Fruit fly (Drosophila melanogaster) whole organism, embryonic: ENCODE results near the gene vsg.

Experiments
- Awh ChIP-seq: fragments of 200-800 bp; sonication (Bioruptor generic); IDR thresholded peaks from 2 replicates; pipeline ENCODE4, ENCODE4 v1.3.6; 2022; ENCODE audit warnings: missing biosample characterization, missing genetic modification characterization
- Bdp1 ChIP-seq: fragments of 200-800 bp; sonication (Bioruptor generic); optimal IDR thresholded peaks from 3 replicates; lab custom pipeline; 2016; ENCODE audit warnings: missing biosample characterization, missing genetic modification characterization
- CG10274 ChIP-seq: fragments of 200-800 bp; sonication (Bioruptor generic); optimal IDR thresholded peaks from 3 replicates; lab custom pipeline; 2017; ENCODE audit warnings: missing biosample characterization, mild to moderate bottlenecking, missing genetic modification characterization
- CG10959 ChIP-seq: fragments of 200-800 bp; sonication (Bioruptor generic); IDR thresholded peaks from 2 replicates; pipeline ENCODE4 v1.3.6; 2022; ENCODE audit warnings: missing biosample characterization, missing genetic modification characterization
- CG1529 ChIP-seq: fragments of 200-800 bp; sonication (Bioruptor generic); optimal IDR thresholded peaks from 3 replicates; lab custom pipeline; 2018; ENCODE audit warnings: missing biosample characterization, missing genetic modification characterization
- CG15696 ChIP-seq: fragments of 200-800 bp; sonication (Bioruptor generic); optimal IDR thresholded peaks from 2 replicates; lab custom pipeline; 2019; ENCODE audit warnings: missing biosample characterization, mild to moderate bottlenecking, missing genetic modification characterization, moderate library complexity
- CG1603 ChIP-seq: fragments of 200-800 bp; sonication (Bioruptor generic); optimal IDR thresholded peaks from 2 replicates; lab custom pipeline; 2019; ENCODE audit warnings: missing biosample characterization, mild to moderate bottlenecking, missing genetic modification characterization, moderate library complexity
- CG16863 ChIP-seq: fragments of 200-800 bp; sonication (Bioruptor generic); optimal IDR thresholded peaks from 3 replicates; lab custom pipeline; 2016; ENCODE audit warnings: missing biosample characterization, missing genetic modification characterization
- CG17328 ChIP-seq: fragments of 200-800 bp; sonication (Bioruptor generic); IDR thresholded peaks from 2 replicates; pipeline ENCODE4 v1.3.6; 2022; ENCODE audit warnings: missing biosample characterization, missing genetic modification characterization
- CG17829 ChIP-seq: fragments of 200-800 bp; optimal IDR thresholded peaks from 2 replicates; lab custom pipeline; 2019; ENCODE audit warnings: missing biosample characterization, mild to moderate bottlenecking, missing genetic modification characterization, moderate library complexity
- CG3838 ChIP-seq: fragments of 200-800 bp; sonication (Bioruptor generic); optimal IDR thresholded peaks from 3 replicates; lab custom pipeline; 2016; ENCODE audit warnings: missing biosample characterization, missing genetic modification characterization
- CG4328 ChIP-seq: fragments of 200-800 bp; sonication (Bioruptor generic); optimal IDR thresholded peaks from 3 replicates; lab custom pipeline; 2017; ENCODE audit warnings: missing biosample characterization, missing genetic modification reagents, missing genetic modification characterization
- CG4820 ChIP-seq: fragments of 200-800 bp; sonication (Bioruptor generic); optimal IDR thresholded peaks from 3 replicates; lab custom pipeline; 2016; ENCODE audit warnings: missing biosample characterization, missing genetic modification characterization
- CG7987 ChIP-seq: fragments of 200-800 bp; sonication (Bioruptor generic); optimal IDR thresholded peaks from 2 replicates; lab custom pipeline; 2018; ENCODE audit warnings: missing biosample characterization, mild to moderate bottlenecking, missing genetic modification characterization, moderate library complexity
- CG8388 ChIP-seq: fragments of 200-800 bp; sonication (Bioruptor generic); optimal IDR thresholded peaks from 2 replicates; lab custom pipeline; 2019; ENCODE audit warnings: missing biosample characterization, mild to moderate bottlenecking, missing genetic modification characterization, moderate library complexity
- CG8944 ChIP-seq: fragments of 200-800 bp; sonication (Bioruptor generic); optimal IDR thresholded peaks from 3 replicates; lab custom pipeline; 2016; ENCODE audit warnings: missing biosample characterization, missing genetic modification characterization
- CG9437 ChIP-seq: fragments of 200-800 bp; sonication (Bioruptor generic); optimal IDR thresholded peaks from 2 replicates; lab custom pipeline; 2018; ENCODE audit warnings: missing biosample characterization, mild to moderate bottlenecking, missing genetic modification characterization
- CHES-1-like ChIP-seq: fragments of 200-800 bp; sonication (Bioruptor generic); optimal IDR thresholded peaks from 2 replicates; lab custom pipeline; 2016; ENCODE audit warnings: missing biosample characterization, missing genetic modification characterization
- Dfd ChIP-seq, 2 experiments: fragments of >200 bp; optimal IDR thresholded peaks; 2 replicates each; lab custom pipeline; 2017; ENCODE audit warnings: missing biosample characterization in 2 of 2, missing genetic modification characterization in 2 of 2
- Fer3 ChIP-seq: fragments of 200-800 bp; sonication (Bioruptor generic); optimal IDR thresholded peaks from 2 replicates; lab custom pipeline; 2018; ENCODE audit warnings: missing biosample characterization, mild to moderate bottlenecking, missing genetic modification characterization, moderate library complexity
- HLH4C ChIP-seq: fragments of 200-800 bp; sonication (Bioruptor generic); IDR thresholded peaks from 3 replicates; pipeline ENCODE4 v1.3.6; 2022; ENCODE audit warnings: missing biosample characterization, missing genetic modification characterization; ENCODE audit not compliant: partially characterized antibody
- Hmr ChIP-seq: fragments of 200-800 bp; sonication (Bioruptor generic); optimal IDR thresholded peaks from 3 replicates; lab custom pipeline; 2017; ENCODE audit warnings: mild to moderate bottlenecking, missing biosample characterization, missing genetic modification reagents, missing genetic modification characterization
- Hr39 ChIP-seq: fragments of >200 bp; optimal IDR thresholded peaks from 2 replicates; lab custom pipeline; 2017
- Hr51 ChIP-seq, 2 experiments: fragments of 200-800 bp; sonication (Bioruptor generic); optimal IDR thresholded peaks; 2 replicates in 1 of 2; 3 replicates in 1 of 2; lab custom pipeline; 2016 to 2018; ENCODE audit warnings: missing biosample characterization in 2 of 2, missing genetic modification characterization in 2 of 2, mild to moderate bottlenecking in 1 of 2, moderate library complexity in 1 of 2
- Lhr ChIP-seq: fragments of 200-800 bp; sonication (Bioruptor generic); optimal IDR thresholded peaks from 3 replicates; lab custom pipeline; 2017; ENCODE audit warnings: mild to moderate bottlenecking, missing biosample characterization, missing genetic modification reagents, missing genetic modification characterization
- Med ChIP-seq: fragments of 200-800 bp; sonication (Bioruptor generic); peaks from one replicate; lab custom pipeline; 2016; ENCODE audit warnings: missing biosample characterization, missing genetic modification characterization, mild to moderate bottlenecking, inconsistent platforms, moderate library complexity
- Rx ChIP-seq: fragments of 200-800 bp; sonication (Bioruptor generic); IDR thresholded peaks from 2 replicates; pipeline ENCODE4 v1.3.6; 2022; ENCODE audit warnings: missing biosample characterization, missing genetic modification characterization
- ab ChIP-seq: fragments of 200-800 bp; sonication (Bioruptor generic); optimal IDR thresholded peaks from 2 replicates; lab custom pipeline; 2016; ENCODE audit warnings: missing biosample characterization, missing genetic modification characterization
- bsh ChIP-seq, 2 experiments: fragments of 200-800 bp; sonication (Bioruptor generic); optimal IDR thresholded peaks; 2 replicates each; lab custom pipeline; 2017 to 2018; ENCODE audit warnings: mild to moderate bottlenecking in 2 of 2, missing biosample characterization in 2 of 2, missing genetic modification characterization in 2 of 2, moderate library complexity in 1 of 2
- btn ChIP-seq: fragments of 200-800 bp; sonication (Bioruptor generic); optimal IDR thresholded peaks from 2 replicates; lab custom pipeline; 2016; ENCODE audit warnings: missing biosample characterization, missing genetic modification characterization
- cas ChIP-seq: fragments of 200-800 bp; sonication (Bioruptor generic); IDR thresholded peaks from 2 replicates; pipeline ENCODE4 v1.3.6; 2022; ENCODE audit warnings: missing biosample characterization, missing genetic modification characterization
- cg ChIP-seq: fragments of 200-800 bp; sonication (Bioruptor generic); optimal IDR thresholded peaks from 3 replicates; lab custom pipeline; 2019; ENCODE audit warnings: missing biosample characterization, mild to moderate bottlenecking, missing genetic modification characterization, moderate library complexity
- chif ChIP-seq, 2 experiments: fragments of 200-800 bp; sonication (Bioruptor generic); optimal IDR thresholded peaks; 3 replicates each; lab custom pipeline; 2016; ENCODE audit warnings: missing biosample characterization in 2 of 2, missing genetic modification characterization in 2 of 2
- dmrt11E ChIP-seq: fragments of 200-800 bp; sonication (Bioruptor generic); optimal IDR thresholded peaks from 3 replicates; lab custom pipeline; 2018; ENCODE audit warnings: missing biosample characterization, mild to moderate bottlenecking, missing genetic modification characterization, moderate library complexity
- fd64A ChIP-seq: fragments of 200-800 bp; sonication (Bioruptor generic); optimal IDR thresholded peaks from 3 replicates; lab custom pipeline; 2018; ENCODE audit warnings: missing biosample characterization, mild to moderate bottlenecking, missing genetic modification characterization
- fd96Cb ChIP-seq: fragments of 200-800 bp; sonication (Bioruptor generic); optimal IDR thresholded peaks from 2 replicates; lab custom pipeline; 2018; ENCODE audit warnings: missing biosample characterization, mild to moderate bottlenecking, missing genetic modification characterization, moderate library complexity
- fru ChIP-seq: fragments of >200 bp; optimal IDR thresholded peaks from 2 replicates; lab custom pipeline; 2017
- gce ChIP-seq: fragments of 200-800 bp; sonication (Bioruptor generic); IDR thresholded peaks from 3 replicates; pipeline ENCODE4 v1.3.6; 2022; ENCODE audit warnings: missing biosample characterization, missing genetic modification characterization
- gcm2 ChIP-seq: fragments of 200-800 bp; sonication (Bioruptor generic); optimal IDR thresholded peaks from 2 replicates; lab custom pipeline; 2016; ENCODE audit warnings: missing biosample characterization, missing genetic modification characterization
- hth ChIP-seq: fragments of >200 bp; optimal IDR thresholded peaks from 2 replicates; lab custom pipeline; 2017; ENCODE audit warnings: inconsistent platforms
- lov ChIP-seq, 2 experiments: fragments of 200-800 bp in 1 of 2; fragments of >200 bp in 1 of 2; sonication (Bioruptor generic) in 1 of 2; IDR thresholded peaks in 1 of 2; optimal IDR thresholded peaks in 1 of 2; 2 replicates in 1 of 2; 3 replicates in 1 of 2; pipeline versions ENCODE4 v1.3.6 to Lab custom; 2017 to 2022; ENCODE audit warnings: missing biosample characterization in 1 of 2, missing genetic modification characterization in 1 of 2
- mam ChIP-seq: fragments of 200-800 bp; sonication (Bioruptor generic); optimal IDR thresholded peaks from 3 replicates; lab custom pipeline; 2016; ENCODE audit warnings: missing biosample characterization, missing genetic modification characterization
- nau ChIP-seq: fragments of 200-800 bp; sonication (Bioruptor generic); optimal IDR thresholded peaks from 3 replicates; lab custom pipeline; 2017; ENCODE audit warnings: missing biosample characterization, mild to moderate bottlenecking, missing genetic modification characterization, missing genetic modification reagents
- nom ChIP-seq: fragments of 200-800 bp; sonication (Bioruptor generic); optimal IDR thresholded peaks from 2 replicates; lab custom pipeline; 2017; ENCODE audit warnings: missing biosample characterization, missing genetic modification characterization, mild to moderate bottlenecking, moderate library complexity, missing genetic modification reagents
- pros ChIP-seq: fragments of 200-800 bp; sonication (Bioruptor generic); optimal IDR thresholded peaks from 3 replicates; lab custom pipeline; 2019; ENCODE audit warnings: missing biosample characterization, mild to moderate bottlenecking, missing genetic modification characterization, moderate library complexity
- pzg ChIP-seq: fragments of 200-800 bp; sonication (Bioruptor generic); optimal IDR thresholded peaks from 3 replicates; lab custom pipeline; 2018; ENCODE audit warnings: missing biosample characterization, mild to moderate bottlenecking, missing genetic modification characterization, moderate library complexity
- shn ChIP-seq: fragments of 200-800 bp; sonication (Bioruptor generic); optimal IDR thresholded peaks from 3 replicates; lab custom pipeline; 2016; ENCODE audit warnings: missing biosample characterization, missing genetic modification characterization
- tap ChIP-seq: fragments of 200-800 bp; optimal IDR thresholded peaks from 3 replicates; lab custom pipeline; 2019; ENCODE audit warnings: missing biosample characterization, mild to moderate bottlenecking, missing genetic modification characterization, moderate library complexity
- tgo ChIP-seq: fragments of 200-800 bp; sonication (Bioruptor generic); IDR thresholded peaks from 3 replicates; pipeline ENCODE4 v1.3.6; 2022; ENCODE audit warnings: missing biosample characterization, missing genetic modification characterization
- trem ChIP-seq: fragments of 200-800 bp; optimal IDR thresholded peaks from 3 replicates; lab custom pipeline; 2019; ENCODE audit warnings: missing biosample characterization, mild to moderate bottlenecking, missing genetic modification characterization, moderate library complexity

vsg gene

DNA sequence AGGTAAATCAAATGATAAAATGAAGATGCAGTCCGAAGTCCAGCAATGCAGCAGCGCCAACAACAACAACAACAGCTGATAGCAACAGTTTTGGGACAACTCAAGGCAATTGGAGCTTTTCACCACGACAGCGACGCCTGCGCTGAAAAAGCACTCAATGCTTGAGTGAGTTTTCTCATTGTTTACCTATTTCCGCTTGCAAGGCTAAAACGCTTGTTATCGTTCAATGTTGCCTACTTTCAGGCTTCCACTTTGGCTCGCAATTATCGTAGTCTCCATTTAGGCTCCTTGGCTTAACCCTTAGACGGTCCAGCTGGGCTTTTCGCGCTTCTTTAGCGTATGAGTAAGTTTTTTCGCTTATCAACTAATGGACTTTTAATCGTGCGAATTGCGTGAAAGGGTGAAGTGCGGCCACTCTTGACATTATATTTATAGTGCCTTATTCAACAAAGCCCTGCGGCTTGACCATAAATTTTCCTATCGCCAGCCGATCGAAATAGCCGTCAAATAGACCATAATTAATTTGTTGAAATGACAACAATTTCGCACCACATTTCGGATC, 48.0 kb downstream of the vsg start (continued):
- peak; percentile 23 for TF ChIP-seq fd64A (GFP tag; lab: Kevin White, UChicago)
- TF ChIP-seq Awh (GFP tag; lab: Robert Waterston, UW), result peak; percentile 39; the same call in 1 of the 2 replicates
- peak; percentile 39 for TF ChIP-seq Hmr
- peak; percentile 18 for TF ChIP-seq CHES-1-like (GFP tag; lab: Kevin White, UChicago)
- no peak for TF ChIP-seq pros (GFP tag; lab: Kevin White, UChicago)
- no peak for TF ChIP-seq CG4820
- no peak for TF ChIP-seq Bdp1
- TF ChIP-seq Lhr (GFP tag; lab: Kevin White, UChicago), result peak; percentile 15
- peak; percentile 29 for TF ChIP-seq nau
- TF ChIP-seq lov (optimal IDR thresholded peaks at IDR 0.05; lab: Kevin White, UChicago), result no peak
- TF ChIP-seq lov (GFP tag; IDR thresholded peaks at IDR 0.05; lab: Robert Waterston, UW), result no peak
- TF ChIP-seq HLH4C (GFP tag; lab: Robert Waterston, UW), result 0 out of 3 replicates have a peak, but pooled peaks have one; percentile 25
- no peak for TF ChIP-seq gce (GFP tag; lab: Robert Waterston, UW)
- TF ChIP-seq CG10959 (GFP tag; lab: Robert Waterston, UW), result peak; percentile 7; the same call in 1 of the 2 replicates
- TF ChIP-seq Rx (GFP tag; lab: Robert Waterston, UW), result no peak
- TF ChIP-seq Hr51 (GFP tag; optimal IDR thresholded peaks at IDR 0.05; lab: Kevin White, UChicago), result peak in 1 of 2 experiments; percentile 18
- no peak for TF ChIP-seq CG3838 (GFP tag; lab: Kevin White, UChicago)
- TF ChIP-seq CG15696 (tag; lab: Kevin White, UChicago), result no peak
- TF ChIP-seq CG9437 (GFP tag; lab: Kevin White, UChicago), result no peak
- TF ChIP-seq chif (GFP tag; optimal IDR thresholded peaks at IDR 0.05; lab: Kevin White, UChicago), result no peak
- peak; percentile 91 for TF ChIP-seq Med (GFP tag; lab: Kevin White, UChicago)
- peak; percentile 4 for TF ChIP-seq gcm2
- no peak for TF ChIP-seq cg (GFP tag; lab: Kevin White, UChicago)
- TF ChIP-seq hth (lab: Kevin White, UChicago), result no peak
- no peak for TF ChIP-seq Hr39
- peak; percentile 10 for TF ChIP-seq CG1603 (tag; lab: Kevin White, UChicago)
- no peak for TF ChIP-seq CG8944
- peak in 1 of 2 experiments; percentile 5 for TF ChIP-seq bsh (GFP tag; optimal IDR thresholded peaks at IDR 0.05; lab: Kevin White, UChicago)
- no peak for TF ChIP-seq CG16863 (GFP tag; lab: Kevin White, UChicago)
- TF ChIP-seq tap (tag; lab: Kevin White, UChicago), result peak; percentile 8
- peak; percentile 15 for TF ChIP-seq Fer3 (tag; lab: Kevin White, UChicago)
- no peak for TF ChIP-seq fru (lab: Kevin White, UChicago)
- no peak for TF ChIP-seq trem (tag; lab: Kevin White, UChicago)
- TF ChIP-seq CG8388 (GFP tag; lab: Kevin White, UChicago), result no peak
- TF ChIP-seq ab (GFP tag; lab: Kevin White, UChicago), result no peak
- no peak for TF ChIP-seq CG1529 (GFP tag; lab: Kevin White, UChicago)
- TF ChIP-seq CG7987 (GFP tag; lab: Kevin White, UChicago), result peak; percentile 46
- peak; percentile 12 for TF ChIP-seq btn (GFP tag; lab: Kevin White, UChicago)
- TF ChIP-seq CG10274 (GFP tag; lab: Kevin White, UChicago), result no peak
- TF ChIP-seq fd96Cb (tag; lab: Kevin White, UChicago), result no peak
- TF ChIP-seq Dfd (GFP tag; optimal IDR thresholded peaks at IDR 0.05; lab: Kevin White, UChicago), result no peak
- no peak for TF ChIP-seq CG17829
- no peak for TF ChIP-seq shn (GFP tag; lab: Kevin White, UChicago)
- TF ChIP-seq mam (GFP tag; lab: Kevin White, UChicago), result no peak
- no peak for TF ChIP-seq CG4328 (GFP tag; lab: Kevin White, UChicago)
- no peak for TF ChIP-seq pzg
- peak; percentile 50; the same call in 1 of the 2 replicates for TF ChIP-seq CG17328
- TF ChIP-seq dmrt11E (tag; lab: Kevin White, UChicago), result no peak
- TF ChIP-seq nom (GFP tag; lab: Kevin White, UChicago), result peak; percentile 45
- no peak for TF ChIP-seq cas (GFP tag; lab: Robert Waterston, UW)
- no peak for TF ChIP-seq tgo (GFP tag; lab: Robert Waterston, UW)
